Worm (Caenorhabditis elegans): ENCODE data around the gene rme-6.

The rme-6 gene

DNA sequence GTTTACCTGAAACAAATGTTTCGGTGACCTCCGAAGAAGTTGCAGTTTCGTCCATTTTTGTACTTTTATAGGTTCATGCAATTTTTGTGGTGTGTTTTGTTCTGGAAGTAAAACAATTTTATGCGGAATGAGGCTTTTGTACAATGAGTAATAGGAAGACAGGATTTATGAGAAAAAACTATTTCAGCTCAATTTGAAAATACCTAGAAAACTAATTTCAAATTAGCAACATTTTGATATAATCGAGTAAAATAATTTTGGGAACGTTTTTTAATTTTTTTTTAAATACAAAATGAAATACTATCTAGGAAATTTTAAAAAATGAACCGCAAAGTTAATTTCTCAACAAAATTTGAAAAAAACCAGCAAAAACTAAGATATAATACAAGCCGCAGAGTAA is 8.9 kb upstream of the rme-6 start, which contains the start of gene rei-2:
Gene rei-2 (minus strand): TSS at position 101 of the 400 bp plus-strand sequence.
- TF ChIP-seq W03F9.2 (tag; optimal IDR thresholded peaks at IDR 0.05) (no peak), him-1 (tag; optimal IDR thresholded peaks at IDR 0.05) (no peak), dao-5 (tag; optimal IDR thresholded peaks at IDR 0.05) (no peak)

DNA sequence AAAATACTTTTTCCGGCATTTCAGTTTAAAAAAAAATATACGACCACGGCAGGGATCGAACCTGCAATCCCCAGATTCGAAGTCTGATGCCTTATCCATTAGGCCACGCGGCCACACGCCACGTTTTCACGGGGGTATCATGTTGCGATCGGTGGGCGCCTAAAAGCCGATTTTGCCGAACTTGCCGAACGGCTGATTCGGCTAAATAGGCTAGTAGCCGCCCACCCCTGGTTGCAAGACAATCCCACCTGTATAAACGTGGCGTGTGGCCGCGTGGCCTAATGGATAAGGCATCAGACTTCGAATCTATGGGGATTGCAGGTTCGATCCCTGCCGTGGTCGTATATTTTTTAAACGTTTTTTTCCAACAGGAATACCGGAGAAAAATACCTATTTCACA is 7.8 kb upstream of the rme-6 start:
- no peak for TF ChIP-seq W03F9.2 (tag; optimal IDR thresholded peaks at IDR 0.05)
- no peak for TF ChIP-seq dao-5 (tag; optimal IDR thresholded peaks at IDR 0.05)
- TF ChIP-seq him-1 (tag; optimal IDR thresholded peaks at IDR 0.05) = no peak

DNA sequence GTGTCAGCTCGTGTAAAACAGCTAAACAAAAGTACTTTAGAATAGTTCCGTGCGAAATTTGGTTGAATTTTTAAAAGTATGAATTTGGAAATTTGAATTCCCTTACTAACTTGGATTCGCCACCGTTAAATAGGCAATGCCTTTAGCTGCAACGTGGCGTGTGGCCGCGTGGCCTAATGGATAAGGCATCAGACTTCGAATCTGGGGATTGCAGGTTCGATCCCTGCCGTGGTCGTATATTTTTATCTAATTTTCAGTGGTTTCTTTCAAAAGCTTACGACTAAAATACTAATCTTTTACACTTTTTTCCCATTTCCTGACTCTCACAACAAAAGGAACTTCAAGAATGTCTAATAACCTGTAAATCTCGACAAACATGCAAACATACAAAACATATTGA is 7.3 kb upstream of the rme-6 start:
- TF ChIP-seq W03F9.2 (tag; optimal IDR thresholded peaks at IDR 0.05) = no peak
- TF ChIP-seq dao-5 (tag; optimal IDR thresholded peaks at IDR 0.05) = no peak
- no peak for TF ChIP-seq him-1 (tag; optimal IDR thresholded peaks at IDR 0.05)

DNA sequence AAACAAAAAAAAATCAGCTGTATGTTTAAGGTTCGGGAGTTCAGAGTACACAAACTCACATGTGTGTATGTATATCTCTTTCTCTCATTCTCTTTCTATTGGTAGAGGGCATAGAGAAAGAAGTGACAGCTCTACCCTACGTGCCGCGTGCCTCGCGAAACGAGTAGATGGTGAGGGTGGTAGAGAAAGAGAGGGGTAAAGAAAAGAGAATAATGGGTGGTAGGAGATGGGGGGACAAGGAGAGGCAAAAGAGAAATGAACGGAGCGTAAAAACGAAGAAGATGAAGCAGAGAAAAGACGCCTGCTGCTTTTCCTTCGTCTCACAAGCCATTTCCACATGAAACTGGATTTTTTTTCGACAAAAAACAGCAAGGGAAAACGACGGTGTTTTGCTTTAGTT is 3.8 kb upstream of the rme-6 start:
- no peak for TF ChIP-seq dao-5 (tag; optimal IDR thresholded peaks at IDR 0.05)
- peak; percentile 92 for TF ChIP-seq him-1 (tag; optimal IDR thresholded peaks at IDR 0.05)
- TF ChIP-seq W03F9.2 (tag; optimal IDR thresholded peaks at IDR 0.05) = peak; percentile 80

DNA sequence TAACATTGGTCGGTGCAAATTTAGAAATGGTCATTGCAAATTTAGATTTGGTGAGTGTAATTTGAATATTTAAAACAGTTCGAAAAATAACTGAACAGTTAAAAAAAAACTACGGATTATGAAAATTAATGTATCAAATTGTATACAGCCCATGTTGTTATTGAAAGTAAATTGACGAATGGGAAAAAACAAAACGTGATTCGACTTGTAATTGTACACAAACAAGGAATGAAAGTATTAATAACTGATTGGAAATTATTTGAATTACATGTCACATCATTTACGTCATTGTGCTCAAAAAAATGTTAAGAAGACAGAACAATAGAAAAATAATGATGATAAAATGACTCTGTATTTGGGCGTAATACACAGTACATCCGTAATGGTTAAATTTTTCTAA is 2.6 kb upstream of the rme-6 start:
- no peak for TF ChIP-seq him-1 (tag; optimal IDR thresholded peaks at IDR 0.05)
- TF ChIP-seq dao-5 (tag; optimal IDR thresholded peaks at IDR 0.05) = no peak
- TF ChIP-seq W03F9.2 (tag; optimal IDR thresholded peaks at IDR 0.05) = no peak

DNA sequence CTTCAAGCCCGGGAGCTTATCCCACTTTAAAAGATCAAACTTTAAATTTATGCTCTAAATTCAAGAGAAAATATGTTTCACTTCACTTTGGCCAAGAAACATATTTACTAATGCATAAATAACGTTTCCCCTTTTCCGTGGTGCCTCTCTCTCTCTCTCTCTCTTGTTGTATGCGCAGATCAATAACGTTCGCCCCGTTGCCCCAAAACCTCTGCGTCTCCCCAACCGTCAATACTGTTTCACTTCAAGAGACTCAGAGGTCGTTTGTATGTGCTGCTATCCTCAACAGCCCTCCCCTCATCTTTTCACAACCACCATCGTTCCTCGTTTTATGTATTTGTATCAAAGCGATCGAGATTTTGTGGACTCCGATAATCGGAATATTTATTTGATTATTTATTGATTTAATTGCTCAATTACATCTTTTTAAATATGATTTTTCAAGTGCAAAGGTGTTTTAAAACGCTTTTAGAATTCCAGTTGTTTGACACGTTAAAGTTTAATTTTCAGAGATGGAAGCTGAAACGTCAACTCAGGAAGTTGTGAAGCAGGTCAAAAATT is 6.8 kb downstream of the rme-6 start, which contains the start of gene ife-4:
Gene ife-4 (plus strand): TSS at position 511 of the 561 bp plus-strand sequence.
- peak; percentile 15 for TF ChIP-seq him-1 (tag; optimal IDR thresholded peaks at IDR 0.05)
- no peak for TF ChIP-seq dao-5 (tag; optimal IDR thresholded peaks at IDR 0.05)

DNA sequence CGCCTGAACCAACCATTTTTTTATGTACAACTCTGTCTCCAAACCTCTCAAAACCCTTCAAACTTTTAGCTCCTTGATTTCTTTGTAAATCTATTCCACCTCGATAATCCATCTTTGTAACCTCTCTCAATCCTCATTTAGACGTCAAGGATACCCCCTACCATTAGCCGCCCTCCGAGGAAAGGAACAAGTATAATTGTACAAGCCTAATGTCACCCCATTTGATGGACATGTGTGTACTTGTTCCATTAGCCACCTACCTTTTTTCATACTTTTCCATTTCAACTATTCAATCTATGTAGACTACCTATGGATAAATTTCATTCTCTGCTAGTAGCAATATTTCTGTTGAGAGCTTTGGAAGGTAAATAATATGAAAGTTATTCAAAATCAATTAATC is 10.8 kb downstream of the rme-6 start, which contains the start of gene C05D9.4:
Gene C05D9.4 (plus strand): TSS at position 301 of the 400 bp plus-strand sequence.
- TF ChIP-seq him-1 (tag; optimal IDR thresholded peaks at IDR 0.05) = no peak
- TF ChIP-seq W03F9.2 (tag; optimal IDR thresholded peaks at IDR 0.05) = no peak
- no peak for TF ChIP-seq dao-5 (tag; optimal IDR thresholded peaks at IDR 0.05)

DNA sequence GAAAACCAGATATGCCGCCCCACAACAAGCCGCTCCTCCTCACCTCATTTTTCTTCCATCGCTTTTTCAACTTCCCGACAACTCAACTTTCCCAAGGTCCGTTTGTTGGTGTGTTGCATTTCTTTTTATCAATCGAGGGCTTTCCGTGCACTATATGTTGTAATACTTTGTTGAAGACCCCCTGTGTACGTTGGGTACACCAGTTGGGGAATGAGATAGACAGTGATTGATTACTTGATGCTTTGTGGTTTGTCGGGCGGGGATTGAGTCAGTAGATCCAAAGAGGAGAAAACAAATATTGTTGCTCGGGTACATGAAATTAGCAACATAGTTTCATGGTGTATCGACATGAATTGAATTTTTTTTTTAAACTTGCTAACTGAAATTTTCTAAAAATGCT is 11.9 kb downstream of the rme-6 start:
- no peak for TF ChIP-seq dao-5 (tag; optimal IDR thresholded peaks at IDR 0.05)
- no peak for TF ChIP-seq W03F9.2 (tag; optimal IDR thresholded peaks at IDR 0.05)
- no peak for TF ChIP-seq him-1 (tag; optimal IDR thresholded peaks at IDR 0.05)

DNA sequence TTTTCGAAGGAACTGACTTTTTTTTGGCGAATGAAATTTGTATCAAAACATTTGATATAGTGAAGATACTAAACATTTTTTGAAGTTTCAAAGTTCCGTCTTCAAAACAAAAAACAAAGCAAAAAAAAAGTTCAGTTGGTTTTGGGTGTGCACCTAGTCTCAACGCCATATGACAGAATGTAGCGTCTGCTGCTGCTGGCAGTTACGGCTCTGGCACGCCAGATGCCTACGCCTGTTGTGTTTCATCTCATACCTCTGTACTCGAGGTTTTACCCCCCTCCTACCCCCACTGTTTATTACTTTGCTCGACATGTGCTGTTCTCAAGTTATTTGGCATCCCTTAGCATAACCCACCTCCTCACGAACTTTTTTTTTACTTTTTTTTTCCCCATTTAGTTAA is 13.8 kb downstream of the rme-6 start:
- TF ChIP-seq dao-5 (tag; optimal IDR thresholded peaks at IDR 0.05) = no peak
- no peak for TF ChIP-seq W03F9.2 (tag; optimal IDR thresholded peaks at IDR 0.05)
- TF ChIP-seq him-1 (tag; optimal IDR thresholded peaks at IDR 0.05) = no peak

DNA sequence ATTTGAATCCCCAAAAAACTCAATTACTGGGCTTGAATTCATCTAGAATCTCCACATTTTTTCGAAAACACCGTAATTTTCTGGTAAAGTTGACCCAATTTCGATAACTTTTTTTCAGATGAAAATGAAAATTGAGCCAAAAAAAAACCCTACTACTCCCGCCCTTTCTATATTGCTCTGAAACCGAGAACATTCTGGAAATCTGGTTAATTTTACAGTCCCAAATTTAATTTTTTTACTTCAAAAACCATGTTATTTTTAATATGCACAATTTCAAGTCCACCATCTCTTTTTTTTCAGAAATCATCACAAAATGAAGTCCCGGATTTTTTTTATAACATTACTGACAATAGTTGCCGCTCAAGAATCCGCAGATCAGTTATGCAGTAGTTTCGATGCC is 14.7 kb downstream of the rme-6 start, which contains the start of gene C05D9.3:
Gene C05D9.3 (plus strand): TSS at position 301 of the 400 bp plus-strand sequence.
- TF ChIP-seq him-1 (tag; optimal IDR thresholded peaks at IDR 0.05) = no peak
- no peak for TF ChIP-seq W03F9.2 (tag; optimal IDR thresholded peaks at IDR 0.05)
- no peak for TF ChIP-seq dao-5 (tag; optimal IDR thresholded peaks at IDR 0.05)

DNA sequence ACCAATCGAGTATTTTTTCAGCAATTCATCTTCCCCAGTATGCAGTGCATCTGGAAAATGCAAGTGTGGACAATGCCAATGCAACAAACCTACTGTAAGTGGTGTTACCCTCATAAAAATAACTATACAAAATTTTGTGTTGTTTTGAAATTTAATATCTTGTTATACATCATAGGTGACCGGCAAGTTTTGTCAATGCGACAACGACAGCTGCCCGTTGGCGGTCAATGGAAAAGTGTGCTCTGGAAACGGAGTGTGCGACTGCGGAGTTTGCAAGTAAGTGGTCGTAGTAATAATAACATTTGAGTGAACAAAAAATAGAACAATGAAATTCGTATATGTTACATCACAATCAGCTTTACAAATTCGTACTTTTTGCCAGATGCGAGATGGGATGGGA is 18.3 kb downstream of the rme-6 start:
- TF ChIP-seq dao-5 (tag; optimal IDR thresholded peaks at IDR 0.05) = no peak
- no peak for TF ChIP-seq him-1 (tag; optimal IDR thresholded peaks at IDR 0.05)
- TF ChIP-seq W03F9.2 (tag; optimal IDR thresholded peaks at IDR 0.05) = no peak

DNA sequence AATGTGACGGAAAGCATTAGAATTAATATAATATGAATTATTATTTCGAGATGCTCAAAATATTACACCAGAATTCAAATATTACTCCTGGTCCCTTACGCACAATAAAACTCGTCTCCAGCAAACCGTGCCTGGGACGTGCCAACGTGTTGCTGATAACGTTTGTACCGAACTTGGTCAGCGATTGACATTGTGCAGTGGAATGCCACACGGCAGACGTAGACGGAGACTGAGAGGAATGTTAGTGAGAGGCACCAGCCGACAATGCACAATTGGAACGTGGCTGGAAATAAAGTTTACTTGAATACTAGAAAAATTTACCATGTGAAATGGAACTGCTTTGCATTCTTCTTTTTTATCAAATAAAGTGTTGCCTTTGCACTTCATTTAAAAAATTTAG is 20.3 kb downstream of the rme-6 start:
- TF ChIP-seq dao-5 (tag; optimal IDR thresholded peaks at IDR 0.05) (no peak), him-1 (tag; optimal IDR thresholded peaks at IDR 0.05) (no peak), W03F9.2 (tag; optimal IDR thresholded peaks at IDR 0.05) (no peak)

DNA sequence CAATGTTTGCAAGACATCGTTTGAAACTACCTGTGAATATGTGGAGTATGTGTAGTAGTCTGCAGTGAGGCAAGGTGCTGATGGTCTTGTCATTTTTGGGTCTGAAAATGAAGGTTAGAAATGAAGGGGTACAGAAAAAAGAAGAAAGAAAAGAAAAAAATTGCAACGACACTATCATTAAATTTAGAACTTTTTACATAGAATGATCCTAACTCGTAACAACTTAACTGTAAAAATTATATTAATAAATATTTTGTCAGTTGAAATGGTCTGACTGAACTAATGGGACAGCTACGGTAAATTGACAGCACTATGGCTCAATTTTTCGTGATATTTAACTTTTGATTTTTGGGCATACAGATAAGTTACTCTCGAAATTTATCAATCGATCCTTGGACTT is 22.4 kb downstream of the rme-6 start, which contains the start of gene C05D9.7:
Gene C05D9.7 (minus strand): TSS at position 101 of the 400 bp plus-strand sequence.
- TF ChIP-seq dao-5 (tag; optimal IDR thresholded peaks at IDR 0.05) (no peak), W03F9.2 (tag; optimal IDR thresholded peaks at IDR 0.05) (no peak), him-1 (tag; optimal IDR thresholded peaks at IDR 0.05) (no peak)

DNA sequence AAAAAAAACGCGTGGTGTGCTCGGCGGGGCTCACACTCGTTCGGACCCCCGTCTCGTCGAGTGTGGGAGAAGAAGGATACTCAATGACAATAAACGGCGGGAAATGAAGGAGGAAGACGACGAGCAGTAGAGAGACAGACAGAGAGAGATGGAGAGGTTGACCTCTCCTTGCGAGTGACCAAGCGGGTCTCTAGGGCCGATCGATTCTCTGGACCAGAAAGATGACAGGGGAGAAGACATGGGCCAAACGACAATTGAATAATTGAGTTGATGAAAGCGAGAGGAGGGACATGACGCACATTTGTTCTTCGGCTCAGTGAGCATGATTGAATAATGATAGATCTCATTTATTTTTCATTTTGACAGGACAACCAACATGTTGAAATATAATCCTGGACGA is 23.4 kb downstream of the rme-6 start:
- TF ChIP-seq him-1 (tag; optimal IDR thresholded peaks at IDR 0.05) (no peak), W03F9.2 (tag; optimal IDR thresholded peaks at IDR 0.05) (no peak)

DNA sequence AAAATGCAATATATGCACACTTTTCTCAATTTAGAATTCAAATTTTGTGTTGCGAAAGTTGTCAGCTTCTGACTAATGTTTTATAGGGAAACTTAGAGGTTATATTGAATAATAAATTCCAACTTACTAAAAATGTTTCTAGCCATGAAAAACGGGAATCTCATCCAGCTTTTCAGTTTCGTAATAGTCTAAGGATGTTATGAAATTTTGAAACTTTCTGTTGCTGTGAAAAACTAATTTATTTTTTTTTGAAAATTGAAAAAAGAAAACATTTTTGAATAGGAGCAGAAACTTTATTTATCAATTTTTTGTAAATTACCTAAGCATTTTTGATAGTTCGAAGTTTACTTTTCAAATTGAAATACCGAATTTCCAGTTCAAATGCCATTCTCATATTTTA is 24.6 kb downstream of the rme-6 start:
- TF ChIP-seq dao-5 (tag; optimal IDR thresholded peaks at IDR 0.05) = no peak
- no peak for TF ChIP-seq him-1 (tag; optimal IDR thresholded peaks at IDR 0.05)
- no peak for TF ChIP-seq W03F9.2 (tag; optimal IDR thresholded peaks at IDR 0.05)

All from whole organism, L4/young adult.